Worm (Caenorhabditis elegans) whole organism, young adult: ENCODE data around the gene tpi-1.

ENCODE experiments used
- Y53G8AR.9 ChIP-seq: fragments of 200-800 bp; sonication (Bioruptor generic); conservative IDR thresholded peaks from 2 replicates; pipeline ENCODE4 v1.3.6; 2022; ENCODE audit warnings: missing genetic modification reagents, missing genetic modification characterization, missing compliant biosample characterization
- ama-1 ChIP-seq, 3 experiments: fragments of 150-350 bp in 1 of 3; sonication (generic microtip) in 2 of 3; optimal IDR thresholded peaks; 2 replicates each; lab custom pipeline; 2014 to 2018; ENCODE audit warnings: missing biosample characterization in 2 of 3, missing genetic modification characterization in 2 of 3, missing genetic modification reagents in 2 of 3
- aptf-3 ChIP-seq: fragments of 200-800 bp; sonication (Bioruptor generic); IDR thresholded peaks from 2 replicates; pipeline ENCODE4 v1.3.6; 2022; ENCODE audit warnings: missing genetic modification characterization, missing compliant biosample characterization
- cebp-1 ChIP-seq, 2 experiments: fragments of 200-800 bp in 1 of 2; sonication (Bioruptor generic) in 1 of 2; sonication (generic microtip) in 1 of 2; IDR thresholded peaks in 1 of 2; optimal IDR thresholded peaks in 1 of 2; 2 replicates each; pipeline versions ENCODE4 v1.3.6 to Lab custom; 2017 to 2022; ENCODE audit warnings: missing compliant biosample characterization in 2 of 2, missing genetic modification characterization in 2 of 2, mild to moderate bottlenecking in 1 of 2, missing genetic modification reagents in 1 of 2, moderate library complexity in 1 of 2
- hmg-20 ChIP-seq: fragments of 200-800 bp; sonication (Bioruptor generic); IDR thresholded peaks from 2 replicates; pipeline ENCODE4 v1.3.6; 2022; ENCODE audit warnings: missing genetic modification reagents, missing genetic modification characterization, missing compliant biosample characterization
- hsf-1 ChIP-seq: fragments of 200-800 bp; sonication (Bioruptor generic); IDR thresholded peaks from 2 replicates; pipeline ENCODE4 v1.3.6; 2022; ENCODE audit warnings: missing genetic modification reagents, missing genetic modification characterization, missing compliant biosample characterization
- mcd-1 ChIP-seq: fragments of 200-800 bp; sonication (Bioruptor generic); IDR thresholded peaks from 2 replicates; pipeline ENCODE4 v1.3.6; 2022; ENCODE audit warnings: missing genetic modification reagents, missing genetic modification characterization, missing compliant biosample characterization
- snpc-4 ChIP-seq, 5 experiments: fragments of 150-350 bp in 1 of 5; sonication (generic microtip) in 4 of 5; optimal IDR thresholded peaks; 2 replicates each; lab custom pipeline; 2014 to 2018; ENCODE audit warnings: missing genetic modification characterization in 5 of 5, missing biosample characterization in 3 of 5, antibody characterized with exemption in 2 of 5, mild to moderate bottlenecking in 2 of 5, missing compliant biosample characterization in 2 of 5, missing genotype in 2 of 5, moderate library complexity in 2 of 5, missing genetic modification reagents in 1 of 5
- tlf-1 ChIP-seq: fragments of 200-800 bp; sonication (Bioruptor generic); optimal IDR thresholded peaks from 2 replicates; lab custom pipeline; 2018; ENCODE audit warnings: mild to moderate bottlenecking, missing genetic modification characterization, missing compliant biosample characterization

ce11 chrII:12054150-12054549 lies 15.2 kb upstream of the tpi-1 start:
- TF ChIP-seq snpc-4 (GFP tag; optimal IDR thresholded peaks at IDR 0.05; lab: Kevin White, UChicago) (no peak), snpc-4 (tag; optimal IDR thresholded peaks at IDR 0.05; lab: Kevin White, UChicago) (no peak), tlf-1 (GFP tag; lab: Kevin White, UChicago) (no peak), Y53G8AR.9 (GFP tag; lab: Robert Waterston, UW) (no peak; the same call in 1 of the 2 replicates), hsf-1 (GFP tag; lab: Robert Waterston, UW) (no peak), mcd-1 (GFP tag; lab: Robert Waterston, UW) (no peak), cebp-1 (GFP tag; IDR thresholded peaks at IDR 0.05; lab: Robert Waterston, UW) (no peak), cebp-1 (tag; optimal IDR thresholded peaks at IDR 0.05; lab: Kevin White, UChicago) (no peak), ama-1 (optimal IDR thresholded peaks at IDR 0.05; lab: Kevin White, UChicago) (peak; percentile 53), ama-1 (GFP tag; optimal IDR thresholded peaks at IDR 0.05; lab: Kevin White, UChicago) (no peak), aptf-3 (GFP tag; lab: Robert Waterston, UW) (no peak), hmg-20 (GFP tag; lab: Robert Waterston, UW) (no peak)
